Fruit fly (Drosophila melanogaster) whole organism, embryonic: ENCODE data around the gene nanos.

Experiments
- CG4617 ChIP-seq: fragments of 200-800 bp; sonication (Bioruptor generic); optimal IDR thresholded peaks from 3 replicates; lab custom pipeline; 2016; ENCODE audit warnings: missing biosample characterization, missing genetic modification characterization, borderline replicate concordance
- YL-1 ChIP-seq: fragments of 200-800 bp; sonication (Bioruptor generic); optimal IDR thresholded peaks from 3 replicates; lab custom pipeline; 2017; ENCODE audit warnings: missing biosample characterization, mild to moderate bottlenecking, missing genetic modification characterization

DNA sequence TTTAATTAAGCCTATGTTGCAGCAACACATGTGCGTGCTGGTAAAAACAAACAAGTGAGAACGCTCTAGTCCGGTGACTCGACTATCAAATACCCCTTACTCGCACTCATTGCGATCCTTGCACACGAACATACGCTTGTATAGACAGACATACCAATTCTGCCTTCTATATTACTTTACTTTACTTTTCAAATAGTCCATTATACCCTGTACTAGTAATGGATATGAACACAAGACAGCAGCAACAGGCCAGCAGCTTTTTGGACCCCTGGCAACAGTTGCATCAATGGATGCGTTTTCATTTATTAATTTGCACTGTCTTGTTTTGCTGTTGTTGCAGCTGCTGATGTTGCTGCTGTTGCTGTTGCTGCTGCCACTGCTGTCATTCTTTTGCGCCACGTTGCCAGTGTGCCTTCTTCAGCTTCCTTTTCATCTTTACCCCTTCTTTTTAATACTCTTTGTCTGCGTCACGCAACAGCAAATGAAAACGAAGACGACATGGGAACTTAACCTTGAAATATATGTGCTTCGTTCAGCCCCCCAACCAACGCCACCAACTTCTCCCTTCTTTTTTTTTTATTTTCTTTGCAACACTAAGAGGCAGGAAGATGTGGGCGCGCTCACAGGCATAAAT is 38.4 kb upstream of the nanos start:
- TF ChIP-seq CG4617 (GFP tag; lab: Kevin White, UChicago) (no peak), YL-1 (no peak)
